Fruit fly (Drosophila melanogaster) whole organism, embryonic: Measurements from ENCODE around the gene CG7365.
A peak's percentile ranks its signal among the peaks of the same experiment; 100 is the strongest.

Source experiments
- Abd-B ChIP-seq: fragments of 200-800 bp; sonication (Bioruptor generic); optimal IDR thresholded peaks from 2 replicates; lab custom pipeline; 2018; ENCODE audit warnings: missing biosample characterization, mild to moderate bottlenecking, missing genetic modification characterization, moderate library complexity
- Adf1 ChIP-seq: fragments of 200-800 bp; sonication (Bioruptor generic); IDR thresholded peaks from 2 replicates; pipeline ENCODE4 v1.3.6; 2022; ENCODE audit warnings: missing biosample characterization, missing genetic modification characterization
- B-H2 ChIP-seq: fragments of 200-800 bp; sonication (Bioruptor generic); optimal IDR thresholded peaks from 2 replicates; lab custom pipeline; 2018; ENCODE audit warnings: missing biosample characterization, mild to moderate bottlenecking, missing genetic modification characterization
- Bgb ChIP-seq: fragments of 200-800 bp; sonication (Bioruptor generic); IDR thresholded peaks from 2 replicates; pipeline ENCODE4 v1.3.6; 2022; ENCODE audit warnings: missing biosample characterization, missing genetic modification characterization; ENCODE audit not compliant: partially characterized antibody
- CG12942 ChIP-seq: fragments of 200-800 bp; sonication (Bioruptor generic); optimal IDR thresholded peaks from 3 replicates; lab custom pipeline; 2016; ENCODE audit warnings: missing biosample characterization, missing genetic modification characterization
- CG1603 ChIP-seq: fragments of 200-800 bp; sonication (Bioruptor generic); optimal IDR thresholded peaks from 2 replicates; lab custom pipeline; 2019; ENCODE audit warnings: missing biosample characterization, mild to moderate bottlenecking, missing genetic modification characterization, moderate library complexity
- CG2199 ChIP-seq: fragments of 200-800 bp; sonication (Bioruptor generic); IDR thresholded peaks from 3 replicates; pipeline ENCODE4 v1.3.6; 2022; ENCODE audit warnings: missing biosample characterization, missing genetic modification characterization
- CG3065 ChIP-seq: fragments of 200-800 bp; sonication (Bioruptor generic); optimal IDR thresholded peaks from 2 replicates; lab custom pipeline; 2016; ENCODE audit warnings: missing biosample characterization, missing genetic modification characterization
- CG34422 ChIP-seq: fragments of 200-800 bp; sonication (Bioruptor generic); IDR thresholded peaks from 3 replicates; pipeline ENCODE4 v1.3.6; 2022; ENCODE audit warnings: missing biosample characterization, missing genetic modification characterization
- CG3838 ChIP-seq: fragments of 200-800 bp; sonication (Bioruptor generic); optimal IDR thresholded peaks from 3 replicates; lab custom pipeline; 2016; ENCODE audit warnings: missing biosample characterization, missing genetic modification characterization
- CG3847 ChIP-seq: fragments of 200-800 bp; sonication (Bioruptor generic); IDR thresholded peaks from 2 replicates; pipeline ENCODE4 v1.3.6; 2022; ENCODE audit warnings: missing biosample characterization, missing genetic modification characterization
- CG6791 ChIP-seq: fragments of 200-800 bp; sonication (Bioruptor generic); IDR thresholded peaks from 3 replicates; pipeline ENCODE4 v1.3.6; 2022; ENCODE audit warnings: missing biosample characterization, missing genetic modification characterization; ENCODE audit not compliant: partially characterized antibody
- CG9437 ChIP-seq: fragments of 200-800 bp; sonication (Bioruptor generic); optimal IDR thresholded peaks from 2 replicates; lab custom pipeline; 2018; ENCODE audit warnings: missing biosample characterization, mild to moderate bottlenecking, missing genetic modification characterization
- CG9817 ChIP-seq: fragments of 200-800 bp; sonication (Bioruptor generic); optimal IDR thresholded peaks from 2 replicates; lab custom pipeline; 2018; ENCODE audit warnings: missing biosample characterization, mild to moderate bottlenecking, missing genetic modification characterization, moderate library complexity
- CG9932 ChIP-seq: fragments of 200-800 bp; sonication (Bioruptor generic); IDR thresholded peaks from 2 replicates; pipeline ENCODE4 v1.3.6; 2022; ENCODE audit warnings: missing biosample characterization, missing genetic modification characterization
- CTCF ChIP-seq: fragments of 200-800 bp; sonication (Bioruptor generic); optimal IDR thresholded peaks from 2 replicates; lab custom pipeline; 2017; ENCODE audit warnings: missing biosample characterization, mild to moderate bottlenecking, missing genetic modification characterization, moderate library complexity
- CoRest ChIP-seq: fragments of 200-800 bp; sonication (Bioruptor generic); optimal IDR thresholded peaks from 3 replicates; lab custom pipeline; 2018; ENCODE audit warnings: missing biosample characterization, mild to moderate bottlenecking, missing genetic modification characterization, moderate library complexity
- Dip2 ChIP-seq: fragments of 200-800 bp; sonication (Bioruptor generic); IDR thresholded peaks from 2 replicates; pipeline ENCODE4 v1.3.6; 2022; ENCODE audit warnings: missing biosample characterization, missing genetic modification characterization
- Ets65A ChIP-seq: fragments of 200-800 bp; sonication (Bioruptor generic); peaks from one replicate; lab custom pipeline; 2016; ENCODE audit warnings: missing biosample characterization, missing genetic modification characterization
- HHEX ChIP-seq: fragments of 200-800 bp; sonication (Bioruptor generic); optimal IDR thresholded peaks from 3 replicates; lab custom pipeline; 2017; ENCODE audit warnings: missing biosample characterization, mild to moderate bottlenecking, missing genetic modification characterization, missing genetic modification reagents
- HLH54F ChIP-seq: fragments of 200-800 bp; sonication (Bioruptor generic); optimal IDR thresholded peaks from 3 replicates; lab custom pipeline; 2016; ENCODE audit warnings: missing biosample characterization, missing genetic modification characterization
- Hsf ChIP-seq: fragments of 200-800 bp; sonication (Bioruptor generic); optimal IDR thresholded peaks from 3 replicates; lab custom pipeline; 2016; ENCODE audit warnings: missing biosample characterization, missing genetic modification characterization
- Lhr ChIP-seq: fragments of 200-800 bp; sonication (Bioruptor generic); optimal IDR thresholded peaks from 3 replicates; lab custom pipeline; 2017; ENCODE audit warnings: mild to moderate bottlenecking, missing biosample characterization, missing genetic modification reagents, missing genetic modification characterization
- Med ChIP-seq: fragments of 200-800 bp; sonication (Bioruptor generic); peaks from one replicate; lab custom pipeline; 2016; ENCODE audit warnings: missing biosample characterization, missing genetic modification characterization, mild to moderate bottlenecking, inconsistent platforms, moderate library complexity
- Myb ChIP-seq: fragments of 200-800 bp; sonication (Bioruptor generic); optimal IDR thresholded peaks from 2 replicates; lab custom pipeline; 2016; ENCODE audit warnings: missing biosample characterization, missing genetic modification characterization
- amos ChIP-seq: fragments of 200-800 bp; sonication (Bioruptor generic); IDR thresholded peaks from 2 replicates; pipeline ENCODE4 v1.3.6; 2022; ENCODE audit warnings: missing biosample characterization, missing genetic modification characterization; ENCODE audit not compliant: partially characterized antibody
- aop ChIP-seq: fragments of 200-800 bp; sonication (Bioruptor generic); IDR thresholded peaks from 2 replicates; pipeline ENCODE4 v1.3.6; 2022; ENCODE audit warnings: missing biosample characterization, missing genetic modification characterization
- ap ChIP-seq: fragments of 200-800 bp; sonication (Bioruptor generic); IDR thresholded peaks from 2 replicates; pipeline ENCODE4 v1.3.6; 2022; ENCODE audit warnings: missing biosample characterization, missing genetic modification characterization
- bcd ChIP-seq: fragments of 200-800 bp; sonication (Bioruptor generic); optimal IDR thresholded peaks from 2 replicates; lab custom pipeline; 2017; ENCODE audit warnings: missing biosample characterization, mild to moderate bottlenecking, missing genetic modification characterization
- chif ChIP-seq, 2 experiments: fragments of 200-800 bp; sonication (Bioruptor generic); optimal IDR thresholded peaks; 3 replicates each; lab custom pipeline; 2016; ENCODE audit warnings: missing biosample characterization in 2 of 2, missing genetic modification characterization in 2 of 2
- grau ChIP-seq: fragments of 200-800 bp; optimal IDR thresholded peaks from 3 replicates; lab custom pipeline; 2019; ENCODE audit warnings: missing biosample characterization, mild to moderate bottlenecking, missing genetic modification characterization, moderate library complexity
- hbn ChIP-seq: fragments of 200-800 bp; sonication (Bioruptor generic); IDR thresholded peaks from 2 replicates; pipeline ENCODE4 v1.3.6; 2022; ENCODE audit warnings: missing biosample characterization, missing genetic modification characterization; ENCODE audit not compliant: partially characterized antibody
- hkb ChIP-seq, 2 experiments: fragments of 200-800 bp in 1 of 2; fragments of >200 bp in 1 of 2; sonication (Bioruptor generic) in 1 of 2; IDR thresholded peaks in 1 of 2; optimal IDR thresholded peaks in 1 of 2; 2 replicates each; pipeline versions ENCODE4 v1.3.6 to Lab custom; 2017 to 2022; ENCODE audit warnings: missing biosample characterization in 1 of 2, missing genetic modification characterization in 1 of 2
- ind ChIP-seq: fragments of 200-800 bp; sonication (Bioruptor generic); optimal IDR thresholded peaks from 3 replicates; lab custom pipeline; 2016; ENCODE audit warnings: missing biosample characterization, missing genetic modification characterization
- inv ChIP-seq: fragments of 200-800 bp; sonication (Bioruptor generic); IDR thresholded peaks from 2 replicates; pipeline ENCODE4 v1.3.6; 2022; ENCODE audit warnings: missing biosample characterization, missing genetic modification characterization; ENCODE audit not compliant: partially characterized antibody
- mam ChIP-seq: fragments of 200-800 bp; sonication (Bioruptor generic); optimal IDR thresholded peaks from 3 replicates; lab custom pipeline; 2016; ENCODE audit warnings: missing biosample characterization, missing genetic modification characterization
- nerfin-1 ChIP-seq: fragments of 200-800 bp; sonication (Bioruptor generic); optimal IDR thresholded peaks from 3 replicates; lab custom pipeline; 2019; ENCODE audit warnings: missing biosample characterization, mild to moderate bottlenecking, missing genetic modification characterization, moderate library complexity
- nmo ChIP-seq: fragments of 200-800 bp; sonication (Bioruptor generic); optimal IDR thresholded peaks from 2 replicates; lab custom pipeline; 2018; ENCODE audit warnings: missing biosample characterization, mild to moderate bottlenecking, missing genetic modification characterization, moderate library complexity
- pan ChIP-seq, 4 experiments: fragments of >200 bp in 3 of 4; fragments of 200-800 bp in 1 of 4; sonication (Bioruptor generic) in 1 of 4; optimal IDR thresholded peaks in 3 of 4; IDR thresholded peaks in 1 of 4; 2 replicates each; pipeline versions ENCODE4 v1.3.6 to Lab custom; 2017 to 2022; ENCODE audit warnings: missing biosample characterization in 2 of 4, missing genetic modification characterization in 2 of 4, mixed read lengths in 1 of 4
- pita ChIP-seq: fragments of 200-800 bp; sonication (Bioruptor generic); optimal IDR thresholded peaks from 2 replicates; lab custom pipeline; 2017; ENCODE audit warnings: missing biosample characterization, mild to moderate bottlenecking, missing genetic modification characterization
- prd ChIP-seq, 3 experiments: fragments of >200 bp in 2 of 3; fragments of 200-800 bp in 1 of 3; sonication (Bioruptor generic) in 1 of 3; optimal IDR thresholded peaks in 2 of 3; IDR thresholded peaks in 1 of 3; 2 replicates in 2 of 3; 3 replicates in 1 of 3; pipeline versions ENCODE4 v1.3.6 to Lab custom; 2017 to 2022; ENCODE audit warnings: missing biosample characterization in 1 of 3, missing genetic modification characterization in 1 of 3
- sens ChIP-seq: fragments of 200-800 bp; sonication (Bioruptor generic); peaks from one replicate; lab custom pipeline; 2016; ENCODE audit warnings: missing biosample characterization, missing genetic modification characterization
- sob ChIP-seq: fragments of 200-800 bp; sonication (Bioruptor generic); IDR thresholded peaks from 2 replicates; pipeline ENCODE4 v1.3.6; 2022; ENCODE audit warnings: missing biosample characterization, missing genetic modification characterization
- stwl ChIP-seq: fragments of 200-800 bp; sonication (Bioruptor generic); optimal IDR thresholded peaks from 3 replicates; lab custom pipeline; 2018; ENCODE audit warnings: missing biosample characterization, mild to moderate bottlenecking, missing genetic modification characterization, moderate library complexity
- sug ChIP-seq: fragments of 200-800 bp; optimal IDR thresholded peaks from 2 replicates; lab custom pipeline; 2019; ENCODE audit warnings: missing biosample characterization, mild to moderate bottlenecking, missing genetic modification characterization, moderate library complexity
- zen ChIP-seq: fragments of 200-800 bp; sonication (Bioruptor generic); optimal IDR thresholded peaks from 3 replicates; lab custom pipeline; 2018; ENCODE audit warnings: missing biosample characterization, mild to moderate bottlenecking, missing genetic modification characterization, moderate library complexity

CG7365 gene

dm6 chr3L:20103777-20104542, 23.2 kb downstream of the CG7365 start, which contains the start of gene CG14186 (continued):
- TF ChIP-seq amos (GFP tag; lab: Robert Waterston, UW) (peak; percentile 44; the same call in 1 of the 2 replicates), CoRest (tag; lab: Kevin White, UChicago) (peak; percentile 17), Adf1 (GFP tag; lab: Robert Waterston, UW) (peak; percentile 89), CG9437 (peak; percentile 24), Dip2 (peak; percentile 21; the same call in 1 of the 2 replicates), prd (optimal IDR thresholded peaks at IDR 0.05; lab: Kevin White, UChicago) (peak in 1 of 2 experiments; percentile 61), prd (GFP tag; IDR thresholded peaks at IDR 0.05; lab: Robert Waterston, UW) (no peak), CTCF (GFP tag; lab: Kevin White, UChicago) (peak; percentile 85), hkb (optimal IDR thresholded peaks at IDR 0.05; lab: Kevin White, UChicago) (peak; percentile 23), hkb (GFP tag; IDR thresholded peaks at IDR 0.05; lab: Robert Waterston, UW) (no peak), hbn (GFP tag; lab: Robert Waterston, UW) (no peak), ap (GFP tag; lab: Robert Waterston, UW) (no peak), CG3847 (no peak), nerfin-1 (tag; lab: Kevin White, UChicago) (peak; percentile 70), CG3838 (GFP tag; lab: Kevin White, UChicago) (no peak), aop (GFP tag; lab: Robert Waterston, UW) (no peak), stwl (tag; lab: Kevin White, UChicago) (peak; percentile 14)

dm6 chr3L:20097312-20097711, 29.9 kb downstream of the CG7365 start:
- TF ChIP-seq bcd (GFP tag; lab: Kevin White, UChicago) (peak; percentile 16), CG9932 (GFP tag; lab: Robert Waterston, UW) (peak; percentile 48), CG12942 (GFP tag; lab: Kevin White, UChicago) (peak; percentile 13), Myb (GFP tag; lab: Kevin White, UChicago) (peak; percentile 27), nmo (GFP tag; lab: Kevin White, UChicago) (no peak), CG3847 (peak; percentile 40), CG34422 (GFP tag; lab: Robert Waterston, UW) (peak; percentile 34; the same call in 1 of the 3 replicates), HHEX (no peak), Adf1 (GFP tag; lab: Robert Waterston, UW) (peak; percentile 8; the same call in 1 of the 2 replicates), CG3065 (GFP tag; lab: Kevin White, UChicago) (no peak), CG2199 (GFP tag; lab: Robert Waterston, UW) (peak; percentile 99), HLH54F (GFP tag; lab: Kevin White, UChicago) (peak; percentile 12), sens (GFP tag; lab: Kevin White, UChicago) (peak; percentile 77), Bgb (GFP tag; lab: Robert Waterston, UW) (peak; percentile 85), Abd-B (GFP tag; lab: Kevin White, UChicago) (peak; percentile 77), Med (GFP tag; lab: Kevin White, UChicago) (peak; percentile 83), B-H2 (GFP tag; lab: Kevin White, UChicago) (no peak), pita (GFP tag; lab: Kevin White, UChicago) (peak; percentile 60), Dip2 (peak; percentile 95), Lhr (GFP tag; lab: Kevin White, UChicago) (peak; percentile 46), Hsf (GFP tag; lab: Kevin White, UChicago) (peak; percentile 25), CG9817 (tag; lab: Kevin White, UChicago) (peak; percentile 36), chif (GFP tag; optimal IDR thresholded peaks at IDR 0.05; lab: Kevin White, UChicago) (peak in 1 of 2 experiments; percentile 23), ind (no peak), mam (peak; percentile 23), Ets65A (GFP tag; lab: Kevin White, UChicago) (peak; percentile 92), inv (GFP tag; lab: Robert Waterston, UW) (0 out of 2 replicates have a peak, but pooled peaks have one; percentile 17), CG6791 (GFP tag; lab: Robert Waterston, UW) (peak; percentile 21; the same call in 1 of the 3 replicates), CG1603 (peak; percentile 43), grau (tag; lab: Kevin White, UChicago) (no peak), pan (optimal IDR thresholded peaks at IDR 0.05; lab: Kevin White, UChicago) (no peak), pan (GFP tag; optimal IDR thresholded peaks at IDR 0.05 in 1 of 2, IDR thresholded peaks at IDR 0.05 in 1 of 2) (no peak), sug (tag; lab: Kevin White, UChicago) (peak; percentile 21), zen (tag; lab: Kevin White, UChicago) (peak; percentile 75), sob (GFP tag; lab: Robert Waterston, UW) (peak; percentile 60)
